Worm (Caenorhabditis elegans) whole organism, L4 larva: ENCODE results near the gene inx-7.

ENCODE experiments used
- F10B5.3 ChIP-seq: sonication (generic microtip); optimal IDR thresholded peaks from 2 replicates; lab custom pipeline; 2016; ENCODE audit warnings: mild to moderate bottlenecking, missing genetic modification characterization, missing compliant biosample characterization
- F37D6.2 ChIP-seq: sonication (generic microtip); optimal IDR thresholded peaks from 2 replicates; lab custom pipeline; 2016; ENCODE audit warnings: mild to moderate bottlenecking, missing genetic modification characterization, missing compliant biosample characterization
- T20F7.1 ChIP-seq: fragments of 200-800 bp; sonication (Bioruptor generic); optimal IDR thresholded peaks from 2 replicates; lab custom pipeline; 2018; ENCODE audit warnings: mild to moderate bottlenecking, missing genetic modification characterization, missing compliant biosample characterization
- ZK546.5 ChIP-seq, 2 experiments: sonication (generic microtip); optimal IDR thresholded peaks; 2 replicates each; lab custom pipeline; 2017; ENCODE audit warnings: missing biosample characterization in 2 of 2, missing genetic modification characterization in 2 of 2
- aha-1 ChIP-seq: fragments of 150-350 bp; peaks from one replicate; lab custom pipeline; 2014; ENCODE audit warnings: missing biosample characterization, missing genetic modification characterization
- arid-1 ChIP-seq: fragments of 200-800 bp; sonication (Bioruptor generic); conservative IDR thresholded peaks from 2 replicates; pipeline ENCODE4 v1.3.6; 2022; ENCODE audit warnings: missing genetic modification reagents, missing genetic modification characterization, missing compliant biosample characterization
- ceh-32 ChIP-seq: sonication (generic microtip); optimal IDR thresholded peaks from 2 replicates; lab custom pipeline; 2016; ENCODE audit warnings: mild to moderate bottlenecking, missing genetic modification characterization, missing compliant biosample characterization; ENCODE audit not compliant: poor library complexity
- ceh-62 ChIP-seq: sonication (generic microtip); optimal IDR thresholded peaks from 2 replicates; lab custom pipeline; 2017; ENCODE audit warnings: missing biosample characterization, missing genetic modification characterization
- cey-2 ChIP-seq: sonication (generic microtip); optimal IDR thresholded peaks from 3 replicates; lab custom pipeline; 2017; ENCODE audit warnings: missing genetic modification characterization, mild to moderate bottlenecking, missing compliant biosample characterization, antibody characterized with exemption, borderline replicate concordance; ENCODE audit not compliant: insufficient read depth
- daf-19 ChIP-seq: fragments of 200-800 bp; sonication (Bioruptor generic); conservative IDR thresholded peaks from 2 replicates; pipeline ENCODE4 v1.3.6; 2022; ENCODE audit warnings: missing genetic modification characterization, missing compliant biosample characterization
- dmd-8 ChIP-seq: fragments of 200-800 bp; sonication (Bioruptor generic); IDR thresholded peaks from 2 replicates; pipeline ENCODE4 v1.3.6; 2022; ENCODE audit warnings: missing genetic modification characterization, missing compliant biosample characterization
- fkh-10 ChIP-seq: fragments of 150-350 bp; optimal IDR thresholded peaks from 2 replicates; lab custom pipeline; 2014; ENCODE audit warnings: missing biosample characterization, missing genetic modification reagents, missing genetic modification characterization
- hif-1 ChIP-seq, 2 experiments: sonication (generic microtip); optimal IDR thresholded peaks; 2 replicates each; lab custom pipeline; 2016 to 2017; ENCODE audit warnings: missing compliant biosample characterization in 2 of 2, missing genetic modification characterization in 2 of 2, missing genetic modification reagents in 2 of 2, missing genotype in 2 of 2, mild to moderate bottlenecking in 1 of 2
- hmg-1.1 ChIP-seq: fragments of 200-800 bp; sonication (Bioruptor generic); IDR thresholded peaks from 2 replicates; pipeline ENCODE4 v1.3.6; 2022; ENCODE audit warnings: missing genetic modification reagents, missing genetic modification characterization, missing compliant biosample characterization
- lin-1 ChIP-seq: fragments of 200-800 bp; sonication (Bioruptor generic); IDR thresholded peaks from 2 replicates; pipeline ENCODE4 v1.3.6; 2022; ENCODE audit warnings: missing genetic modification reagents, missing genetic modification characterization, missing compliant biosample characterization
- lin-13 ChIP-seq: fragments of 150-350 bp; optimal IDR thresholded peaks from 2 replicates; lab custom pipeline; 2014; ENCODE audit warnings: missing biosample characterization, missing genetic modification reagents, missing genetic modification characterization
- lin-15B ChIP-seq: fragments of 150-350 bp; sonication (generic microtip); optimal IDR thresholded peaks from 3 replicates; lab custom pipeline; 2014; ENCODE audit warnings: missing biosample characterization, missing genetic modification characterization
- lin-29 ChIP-seq: fragments of 200-800 bp; sonication (Bioruptor generic); IDR thresholded peaks from 2 replicates; pipeline ENCODE4 v1.3.6; 2022; ENCODE audit warnings: missing genetic modification reagents, missing genetic modification characterization, missing compliant biosample characterization
- lin-38 ChIP-seq: fragments of 200-800 bp; sonication (Bioruptor generic); IDR thresholded peaks from 2 replicates; pipeline ENCODE4 v1.3.6; 2022; ENCODE audit warnings: missing genetic modification reagents, missing genetic modification characterization, missing compliant biosample characterization
- lin-39 ChIP-seq: fragments of 150-350 bp; optimal IDR thresholded peaks from 2 replicates; lab custom pipeline; 2014; ENCODE audit warnings: missing biosample characterization, missing genetic modification reagents, missing genetic modification characterization
- madf-5 ChIP-seq, 2 experiments: fragments of 200-800 bp; sonication (Bioruptor generic); IDR thresholded peaks; 2 replicates each; pipeline ENCODE4 v1.3.6; 2022; ENCODE audit warnings: missing compliant biosample characterization in 2 of 2, missing genetic modification characterization in 2 of 2
- madf-9 ChIP-seq: fragments of 200-800 bp; sonication (Bioruptor generic); conservative IDR thresholded peaks from 2 replicates; pipeline ENCODE4 v1.3.6; 2022; ENCODE audit warnings: missing genetic modification reagents, missing genetic modification characterization, missing compliant biosample characterization
- mdt-29 ChIP-seq: fragments of 200-800 bp; sonication (Bioruptor generic); IDR thresholded peaks from 2 replicates; pipeline ENCODE4 v1.3.6; 2022; ENCODE audit warnings: missing genetic modification reagents, missing genetic modification characterization, missing compliant biosample characterization
- mes-2 ChIP-seq: sonication (generic microtip); optimal IDR thresholded peaks from 2 replicates; lab custom pipeline; 2016; ENCODE audit warnings: missing genotype, mild to moderate bottlenecking, missing genetic modification characterization, missing compliant biosample characterization; ENCODE audit not compliant: poor library complexity, severe bottlenecking
- nhr-102 ChIP-seq: sonication (generic microtip); optimal IDR thresholded peaks from 2 replicates; lab custom pipeline; 2016; ENCODE audit warnings: mild to moderate bottlenecking, missing genetic modification characterization, moderate library complexity, missing compliant biosample characterization
- nhr-11 ChIP-seq: fragments of 150-350 bp; optimal IDR thresholded peaks from 2 replicates; lab custom pipeline; 2014; ENCODE audit warnings: missing biosample characterization, missing genetic modification characterization
- nhr-111 ChIP-seq: fragments of 200-800 bp; sonication (Bioruptor generic); optimal IDR thresholded peaks from 2 replicates; lab custom pipeline; 2018; ENCODE audit warnings: mild to moderate bottlenecking, missing genetic modification characterization, missing compliant biosample characterization
- nhr-237 ChIP-seq: sonication (generic microtip); optimal IDR thresholded peaks from 2 replicates; lab custom pipeline; 2017; ENCODE audit warnings: missing biosample characterization, missing genetic modification characterization
- nhr-25 ChIP-seq: sonication (generic microtip); optimal IDR thresholded peaks from 2 replicates; lab custom pipeline; 2017; ENCODE audit warnings: missing genetic modification characterization, mild to moderate bottlenecking, missing compliant biosample characterization, antibody characterized with exemption, moderate library complexity, borderline replicate concordance; ENCODE audit not compliant: insufficient read depth
- nhr-28 ChIP-seq: fragments of 150-350 bp; optimal IDR thresholded peaks from 2 replicates; lab custom pipeline; 2014; ENCODE audit warnings: missing biosample characterization, missing genetic modification characterization
- nhr-76 ChIP-seq: fragments of 150-350 bp; optimal IDR thresholded peaks from 2 replicates; lab custom pipeline; 2014; ENCODE audit warnings: missing biosample characterization, missing genetic modification characterization
- nhr-77 ChIP-seq: fragments of 150-350 bp; optimal IDR thresholded peaks from 2 replicates; lab custom pipeline; 2014; ENCODE audit warnings: missing biosample characterization, missing genetic modification characterization
- pha-4 ChIP-seq, 2 experiments: fragments of 150-350 bp in 1 of 2; fragments of 200-800 bp in 1 of 2; sonication (Bioruptor generic) in 1 of 2; IDR thresholded peaks in 1 of 2; optimal IDR thresholded peaks in 1 of 2; 2 replicates each; pipeline versions ENCODE4 v1.3.6 to Lab custom; 2014 to 2022; ENCODE audit warnings: missing genetic modification characterization in 2 of 2, missing genetic modification reagents in 2 of 2, missing biosample characterization in 1 of 2, missing compliant biosample characterization in 1 of 2
- rbr-2 ChIP-seq: sonication (generic microtip); optimal IDR thresholded peaks from 2 replicates; lab custom pipeline; 2016; ENCODE audit warnings: missing genotype, missing genetic modification characterization, missing compliant biosample characterization
- set-16 ChIP-seq: fragments of 200-800 bp; sonication (Bioruptor generic); IDR thresholded peaks from 2 replicates; pipeline ENCODE4 v1.3.6; 2022; ENCODE audit warnings: missing genetic modification reagents, missing genetic modification characterization, missing compliant biosample characterization
- skn-1 ChIP-seq: fragments of 150-350 bp; optimal IDR thresholded peaks from 2 replicates; lab custom pipeline; 2014; ENCODE audit warnings: missing biosample characterization, missing genetic modification characterization
- snpc-1.2 ChIP-seq: fragments of 200-800 bp; sonication (Bioruptor generic); IDR thresholded peaks from 2 replicates; pipeline ENCODE4 v1.3.6; 2022; ENCODE audit warnings: missing genetic modification reagents, missing genetic modification characterization, missing compliant biosample characterization
- snpc-4 ChIP-seq: fragments of 150-350 bp; optimal IDR thresholded peaks from 2 replicates; lab custom pipeline; 2014; ENCODE audit warnings: missing biosample characterization, missing genetic modification characterization
- spr-3 ChIP-seq: fragments of 200-800 bp; sonication (Bioruptor generic); optimal IDR thresholded peaks from 2 replicates; lab custom pipeline; 2018; ENCODE audit warnings: mild to moderate bottlenecking, missing genetic modification characterization, missing compliant biosample characterization
- unc-62 ChIP-seq, 3 experiments: fragments of 150-350 bp in 1 of 3; sonication (generic microtip); optimal IDR thresholded peaks in 2 of 3; peaks in 1 of 3; 1 replicate in 1 of 3; 2 replicates in 2 of 3; lab custom pipeline; 2014 to 2017; ENCODE audit warnings: missing biosample characterization in 3 of 3, missing genetic modification characterization in 3 of 3, missing genetic modification reagents in 3 of 3, missing genotype in 1 of 3
- zfp-2 ChIP-seq: sonication (generic microtip); optimal IDR thresholded peaks from 2 replicates; lab custom pipeline; 2016; ENCODE audit warnings: mild to moderate bottlenecking, missing genetic modification characterization, missing compliant biosample characterization
- ztf-11 ChIP-seq: fragments of 150-350 bp; optimal IDR thresholded peaks from 2 replicates; lab custom pipeline; 2014; ENCODE audit warnings: missing biosample characterization, missing genetic modification characterization

The inx-7 gene

DNA sequence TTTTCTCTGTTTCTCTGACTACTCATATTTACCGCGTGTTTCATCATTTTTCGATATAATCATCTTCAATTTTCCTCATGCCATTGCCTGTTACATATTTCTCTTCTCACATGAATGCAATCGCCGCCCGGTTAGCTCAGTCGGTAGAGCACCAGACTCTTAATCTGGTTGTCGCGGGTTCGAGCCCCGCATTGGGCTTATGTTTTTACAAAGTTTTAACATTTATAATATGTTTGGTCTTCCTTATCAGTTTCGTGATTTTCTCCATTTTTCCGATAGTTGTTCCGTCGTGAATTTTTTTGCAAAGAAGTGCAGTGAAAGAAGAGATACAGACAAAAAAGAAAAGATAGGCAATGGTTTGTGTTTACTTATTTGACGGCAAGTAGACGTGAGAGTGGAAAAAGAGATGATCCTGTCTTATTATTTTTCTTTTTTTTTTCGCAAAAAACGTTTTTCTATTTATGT lies 20.6 kb upstream of the inx-7 start (continued):
- TF ChIP-seq lin-39 (tag; lab: Kevin White, UChicago) (no peak), cey-2 (tag; lab: Kevin White, UChicago) (peak; percentile 92), lin-15B (no peak), unc-62 (GFP tag; optimal IDR thresholded peaks at IDR 0.05 in 1 of 2; lab: Kevin White, UChicago) (no peak), unc-62 (tag; optimal IDR thresholded peaks at IDR 0.05; lab: Kevin White, UChicago) (no peak), nhr-28 (tag; lab: Kevin White, UChicago) (peak; percentile 89), mes-2 (tag; lab: Kevin White, UChicago) (peak; percentile 79), mdt-29 (peak; percentile 88), madf-9 (GFP tag; lab: Robert Waterston, UW) (peak; percentile 90), nhr-25 (tag; lab: Kevin White, UChicago) (peak; percentile 92), ceh-62 (tag; lab: Kevin White, UChicago) (no peak), snpc-4 (tag; lab: Kevin White, UChicago) (peak; percentile 2), nhr-237 (no peak), nhr-111 (GFP tag; lab: Kevin White, UChicago) (peak; percentile 19), nhr-76 (peak; percentile 18), arid-1 (GFP tag; lab: Robert Waterston, UW) (peak; percentile 95), ZK546.5 (tag; optimal IDR thresholded peaks at IDR 0.05; lab: Kevin White, UChicago) (no peak), nhr-102 (peak; percentile 87), spr-3 (peak; percentile 80), lin-29 (GFP tag; lab: Robert Waterston, UW) (peak; percentile 68; the same call in 1 of the 2 replicates), lin-38 (GFP tag; lab: Robert Waterston, UW) (peak; percentile 78), zfp-2 (tag; lab: Kevin White, UChicago) (peak; percentile 76), pha-4 (GFP tag; IDR thresholded peaks at IDR 0.05; lab: Robert Waterston, UW) (peak; percentile 94), pha-4 (tag; optimal IDR thresholded peaks at IDR 0.05; lab: Kevin White, UChicago) (peak; percentile 63), ceh-32 (tag; lab: Kevin White, UChicago) (no peak), lin-13 (GFP tag; lab: Kevin White, UChicago) (peak; percentile 77), nhr-77 (peak; percentile 95), hif-1 (tag; optimal IDR thresholded peaks at IDR 0.05; lab: Kevin White, UChicago) (peak; percentile 34 to 62), hmg-1.1 (GFP tag; lab: Robert Waterston, UW) (peak; percentile 86)

ce11 chrIV:5964286-5964685 lies 17.8 kb upstream of the inx-7 start:
- TF ChIP-seq daf-19 (GFP tag; lab: Robert Waterston, UW) (0 out of 2 replicates have a peak, but pooled peaks have one; percentile 23), lin-13 (GFP tag; lab: Kevin White, UChicago) (no peak)

ce11 chrIV:5962219-5962945 lies 15.9 kb upstream of the inx-7 start, which contains the start of gene K02B2.6:
K02B2.6 (minus strand) TSS chrIV:5962269.
- TF ChIP-seq lin-1 (GFP tag; lab: Robert Waterston, UW), result no peak
- peak; percentile 80 for TF ChIP-seq set-16
- TF ChIP-seq, all 104 proteins: peak for 1

DNA sequence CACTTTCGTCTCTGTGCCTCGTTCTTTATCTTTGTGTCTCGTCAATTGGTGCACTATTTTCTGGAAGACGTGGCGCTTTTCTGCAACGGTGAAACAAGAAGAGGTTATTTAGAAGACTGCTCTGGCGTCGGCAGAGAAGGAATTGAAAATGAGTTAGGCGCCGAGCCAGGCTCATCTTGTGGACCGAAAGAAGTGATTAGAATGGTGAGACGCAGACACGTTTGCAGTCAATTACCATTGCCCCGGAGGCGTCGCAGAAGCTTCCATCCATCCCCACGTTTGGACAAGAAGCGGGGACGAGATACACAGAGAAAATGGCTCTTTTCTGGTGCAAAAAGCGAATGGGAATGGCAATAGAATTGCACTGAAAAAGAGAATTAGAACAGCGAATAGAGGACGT lies 13.5 kb upstream of the inx-7 start:
- TF ChIP-seq rbr-2 (tag; lab: Kevin White, UChicago) (peak; percentile 38), ztf-11 (tag; lab: Kevin White, UChicago) (no peak), madf-5 (GFP tag; IDR thresholded peaks at IDR 0.05; lab: Robert Waterston, UW) (no peak), hmg-1.1 (GFP tag; lab: Robert Waterston, UW) (peak; percentile 60; the same call in 1 of the 2 replicates), nhr-25 (tag; lab: Kevin White, UChicago) (no peak), fkh-10 (no peak), cey-2 (tag; lab: Kevin White, UChicago) (no peak), skn-1 (tag; lab: Kevin White, UChicago) (no peak), set-16 (peak; percentile 21; the same call in 1 of the 2 replicates), nhr-11 (no peak), F10B5.3 (tag; lab: Kevin White, UChicago) (no peak), F37D6.2 (peak; percentile 17), unc-62 (GFP tag; optimal IDR thresholded peaks at IDR 0.05 in 1 of 2; lab: Kevin White, UChicago) (peak in 1 of 2 experiments; percentile 90), unc-62 (tag; optimal IDR thresholded peaks at IDR 0.05; lab: Kevin White, UChicago) (no peak), snpc-1.2 (GFP tag; lab: Robert Waterston, UW) (no peak), aha-1 (tag; lab: Kevin White, UChicago) (peak; percentile 98), T20F7.1 (GFP tag; lab: Kevin White, UChicago) (no peak), dmd-8 (GFP tag; lab: Robert Waterston, UW) (0 out of 2 replicates have a peak, but pooled peaks have one; percentile 28)
